Worm (Caenorhabditis elegans) whole organism, midembryonic: ENCODE data around the gene ppgn-1.

ENCODE experiments used
- cog-1 ChIP-seq: sonication (generic microtip); optimal IDR thresholded peaks from 2 replicates; lab custom pipeline; 2016; ENCODE audit warnings: missing genetic modification characterization, missing compliant biosample characterization
- ztf-29 ChIP-seq: fragments of 200-800 bp; sonication (Bioruptor generic); IDR thresholded peaks from 2 replicates; pipeline ENCODE4 v1.3.6; 2022; ENCODE audit warnings: missing genetic modification reagents, missing genetic modification characterization, missing compliant biosample characterization

DNA sequence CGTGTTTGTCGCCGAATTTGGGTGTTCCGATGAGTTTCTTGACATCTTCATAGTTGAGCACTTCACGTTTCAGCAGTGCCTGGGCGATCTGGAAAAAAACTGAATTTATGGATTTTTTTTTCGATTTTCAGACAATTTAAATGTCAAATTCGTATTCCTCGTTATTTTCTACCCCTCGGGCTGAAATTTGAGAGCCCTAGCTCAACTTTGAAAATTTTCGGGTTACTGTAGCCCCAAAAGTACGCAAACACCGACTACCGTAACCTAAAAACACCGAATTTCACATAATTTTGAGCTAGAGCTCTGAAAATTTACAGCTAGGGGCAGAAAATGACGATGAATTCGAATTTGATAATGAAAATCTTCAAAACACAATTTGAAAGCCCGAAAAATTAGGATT, 14.7 kb downstream of the ppgn-1 start:
- TF ChIP-seq ztf-29 (GFP tag; lab: Robert Waterston, UW): no peak
- no peak for TF ChIP-seq cog-1 (tag; lab: Kevin White, UChicago)
